Worm (Caenorhabditis elegans) whole organism, L4/young adult: Measurements from ENCODE around the gene rabr-1.

Experiments used
- W03F9.2 ChIP-seq: fragments of 150-350 bp; optimal IDR thresholded peaks from 2 replicates; lab custom pipeline; 2014; ENCODE audit warnings: missing biosample characterization, missing genetic modification characterization
- dao-5 ChIP-seq: sonication (generic microtip); optimal IDR thresholded peaks from 2 replicates; lab custom pipeline; 2016; ENCODE audit warnings: missing genotype, missing genetic modification characterization, moderate library complexity, missing compliant biosample characterization
- him-1 ChIP-seq: sonication (generic microtip); optimal IDR thresholded peaks from 2 replicates; lab custom pipeline; 2016; ENCODE audit warnings: missing genotype, missing genetic modification reagents, missing genetic modification characterization, missing compliant biosample characterization

Gene rabr-1

ce11 chrX:2475873-2476272 lies 20.1 kb upstream of the rabr-1 start, which contains the start of gene R04B3.3:
R04B3.3 (minus strand) TSS chrX:2475973.
- no peak for TF ChIP-seq dao-5 (tag; lab: Kevin White, UChicago)
- no peak for TF ChIP-seq W03F9.2 (tag; lab: Kevin White, UChicago)
- no peak for TF ChIP-seq him-1 (tag; lab: Kevin White, UChicago)

ce11 chrX:2478823-2479222 lies 17.2 kb upstream of the rabr-1 start, which contains the start of gene K02E10.5:
K02E10.5 (minus strand) TSS chrX:2478923.
- no peak for TF ChIP-seq him-1 (tag; lab: Kevin White, UChicago)
- TF ChIP-seq dao-5 (tag; lab: Kevin White, UChicago): no peak
- no peak for TF ChIP-seq W03F9.2 (tag; lab: Kevin White, UChicago)

ce11 chrX:2482622-2483021 lies 13.4 kb upstream of the rabr-1 start, which contains the start of gene K02E10.6:
K02E10.6 (minus strand) TSS chrX:2482770.
- TF ChIP-seq him-1 (tag; lab: Kevin White, UChicago): no peak
- TF ChIP-seq W03F9.2 (tag; lab: Kevin White, UChicago): no peak
- TF ChIP-seq dao-5 (tag; lab: Kevin White, UChicago): no peak

ce11 chrX:2483078-2483477 lies 12.9 kb upstream of the rabr-1 start, which contains the start of gene K02E10.4:
K02E10.4 (plus strand) TSS chrX:2483263.
- TF ChIP-seq him-1 (tag; lab: Kevin White, UChicago) (no peak), W03F9.2 (tag; lab: Kevin White, UChicago) (no peak), dao-5 (tag; lab: Kevin White, UChicago) (no peak)

ce11 chrX:2488526-2489098 lies 7.4 kb upstream of the rabr-1 start, which contains the start of gene hid-1:
hid-1 (plus strand) TSS chrX:2489048.
- no peak for TF ChIP-seq dao-5 (tag; lab: Kevin White, UChicago)
- peak; percentile 47 for TF ChIP-seq him-1 (tag; lab: Kevin White, UChicago)

ce11 chrX:2493586-2494175 lies 2.3 kb upstream of the rabr-1 start:
- TF ChIP-seq W03F9.2 (tag; lab: Kevin White, UChicago) (no peak), dao-5 (tag; lab: Kevin White, UChicago) (no peak), him-1 (tag; lab: Kevin White, UChicago) (no peak)

- TF ChIP-seq dao-5 (tag; lab: Kevin White, UChicago) (no peak), him-1 (tag; lab: Kevin White, UChicago) (no peak), W03F9.2 (tag; lab: Kevin White, UChicago) (no peak)
Measured at ce11 chrX:2494296-2494695, 1.7 kb upstream of the rabr-1 start.

- TF ChIP-seq dao-5 (tag; lab: Kevin White, UChicago) (no peak), him-1 (tag; lab: Kevin White, UChicago) (no peak), W03F9.2 (tag; lab: Kevin White, UChicago) (no peak)
Measured at ce11 chrX:2497816-2498215, 1.8 kb downstream of the rabr-1 start.

- TF ChIP-seq dao-5 (tag; lab: Kevin White, UChicago) (no peak), W03F9.2 (tag; lab: Kevin White, UChicago) (no peak), him-1 (tag; lab: Kevin White, UChicago) (no peak)
Measured at ce11 chrX:2506738-2507137, 10.8 kb downstream of the rabr-1 start.

ce11 chrX:2508449-2508848 lies 12.5 kb downstream of the rabr-1 start, which contains the start of gene K02E10.7:
K02E10.7 (minus strand) TSS chrX:2508549.
- TF ChIP-seq him-1 (tag; lab: Kevin White, UChicago) (no peak), W03F9.2 (tag; lab: Kevin White, UChicago) (no peak), dao-5 (tag; lab: Kevin White, UChicago) (no peak)

ce11 chrX:2513667-2514198 lies 17.8 kb downstream of the rabr-1 start:
- TF ChIP-seq W03F9.2 (tag; lab: Kevin White, UChicago): no peak

ce11 chrX:2515224-2515623 lies 19.2 kb downstream of the rabr-1 start, which contains the start of gene syg-1:
syg-1 (minus strand) TSS chrX:2515324.
- TF ChIP-seq W03F9.2 (tag; lab: Kevin White, UChicago) (no peak), him-1 (tag; lab: Kevin White, UChicago) (no peak), dao-5 (tag; lab: Kevin White, UChicago) (no peak)

- TF ChIP-seq W03F9.2 (tag; lab: Kevin White, UChicago) (no peak), dao-5 (tag; lab: Kevin White, UChicago) (no peak)
Measured at ce11 chrX:2516949-2517696, 21.1 kb downstream of the rabr-1 start.
